Fruit fly (Drosophila melanogaster): ENCODE results near the gene CG13042.

DNA sequence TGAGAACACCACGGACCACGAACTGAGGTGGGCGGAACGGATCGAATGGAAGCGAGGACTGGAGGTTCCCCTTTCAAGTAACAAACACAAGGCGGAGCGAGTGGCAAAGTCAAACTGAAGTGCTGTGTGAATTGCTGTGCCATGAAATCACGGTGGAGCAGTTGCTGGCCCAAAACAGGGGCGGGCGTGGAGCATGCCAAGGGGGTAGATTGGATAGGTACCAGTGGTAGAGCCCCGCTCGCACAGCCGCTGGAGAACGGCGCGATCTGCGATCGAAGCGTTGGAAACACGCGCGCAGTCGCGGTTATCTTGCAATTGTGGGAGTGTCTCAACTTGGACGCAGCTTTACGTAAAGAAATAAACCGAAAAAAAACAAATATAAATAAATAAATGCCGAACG is 19.5 kb upstream of the CG13042 start, which contains the start of gene CG13038:
- peak; percentile 7 for TF ChIP-seq fru (GFP tag; optimal IDR thresholded peaks at IDR 0.05)
- no peak for TF ChIP-seq usp (GFP tag; optimal IDR thresholded peaks at IDR 0.05)
- no peak for TF ChIP-seq GATAd (GFP tag; optimal IDR thresholded peaks at IDR 0.05)
- no peak for TF ChIP-seq psq (GFP tag; optimal IDR thresholded peaks at IDR 0.05)
- peak; percentile 8 for TF ChIP-seq h (GFP tag; optimal IDR thresholded peaks at IDR 0.05)
- no peak for TF ChIP-seq pan (optimal IDR thresholded peaks at IDR 0.05)

All from whole organism, wandering third instar larva.